Worm (Caenorhabditis elegans) whole organism, late embryonic: ENCODE measurements around the gene F27E5.8.

ENCODE experiments used
- K09A11.1 ChIP-seq: sonication (generic microtip); optimal IDR thresholded peaks from 2 replicates; lab custom pipeline; 2017; ENCODE audit warnings: antibody characterized with exemption, mild to moderate bottlenecking, missing genetic modification characterization, missing compliant biosample characterization; ENCODE audit not compliant: insufficient read depth
- nhr-232 ChIP-seq: sonication (generic microtip); optimal IDR thresholded peaks from 2 replicates; lab custom pipeline; 2016; ENCODE audit warnings: missing genetic modification characterization, missing compliant biosample characterization
- pha-4 ChIP-seq: fragments of 150-350 bp; optimal IDR thresholded peaks from 2 replicates; lab custom pipeline; 2018; ENCODE audit warnings: missing biosample characterization, missing genetic modification reagents, missing genetic modification characterization

ce11 chrII:10121725-10122124, 5.6 kb downstream of the F27E5.8 start, which contains the start of gene lov-1:
- TF ChIP-seq nhr-232 (tag; lab: Kevin White, UChicago) (no peak), K09A11.1 (no peak), pha-4 (tag; lab: Kevin White, UChicago) (no peak)
